Fruit fly (Drosophila melanogaster): ENCODE measurements around the gene ogre.
A peak's percentile ranks its signal among the peaks of the same experiment; 100 is the strongest.

ogre gene

dm6 chrX:7011063-7011743 lies 20.1 kb upstream of the ogre start, which contains the start of the genes cm, sloth1 and sloth2 (continued):
- peak; percentile 77 for TF ChIP-seq CG10267 (tag; optimal IDR thresholded peaks at IDR 0.05)
- peak; percentile 86 for TF ChIP-seq chm (GFP tag; IDR thresholded peaks at IDR 0.05)
- TF ChIP-seq dan (GFP tag; IDR thresholded peaks at IDR 0.05), result peak; percentile 53; the same call in 1 of the 2 replicates
- TF ChIP-seq repo (GFP tag; optimal IDR thresholded peaks at IDR 0.05), result peak; percentile 75
- TF ChIP-seq tll (GFP tag; optimal IDR thresholded peaks at IDR 0.05), result no peak
- peak; percentile 80 for TF ChIP-seq dmrt99B (tag; optimal IDR thresholded peaks at IDR 0.05)
- TF ChIP-seq Max (GFP tag; optimal IDR thresholded peaks at IDR 0.05), result peak; percentile 76
- TF ChIP-seq CG5180 (GFP tag; optimal IDR thresholded peaks at IDR 0.05), result peak; percentile 47
- TF ChIP-seq Xbp1 (GFP tag; optimal IDR thresholded peaks at IDR 0.05), result peak; percentile 93
- TF ChIP-seq CG12299 (tag; optimal IDR thresholded peaks at IDR 0.05), result peak; percentile 66
- peak; percentile 87 for TF ChIP-seq seq (GFP tag; IDR thresholded peaks at IDR 0.05)
- peak; percentile 89 for TF ChIP-seq knrl (GFP tag; IDR thresholded peaks at IDR 0.05; ENCODE audit: partially characterized antibody)
- peak; percentile 68 for TF ChIP-seq onecut (GFP tag; IDR thresholded peaks at IDR 0.05)
- peak; percentile 91 for TF ChIP-seq vvl (GFP tag; IDR thresholded peaks at IDR 0.05)
- TF ChIP-seq CG18011 (GFP tag; optimal IDR thresholded peaks at IDR 0.05), result peak; percentile 76
- peak; percentile 76 for TF ChIP-seq inv (GFP tag; IDR thresholded peaks at IDR 0.05; ENCODE audit: partially characterized antibody)
- peak; percentile 59; the same call in 1 of the 3 replicates for TF ChIP-seq so (GFP tag; IDR thresholded peaks at IDR 0.05)
- peak; percentile 83 for TF ChIP-seq CG33213 (GFP tag; optimal IDR thresholded peaks at IDR 0.05)
- TF ChIP-seq scrt (GFP tag; optimal IDR thresholded peaks at IDR 0.05), result peak; percentile 57
- TF ChIP-seq CG12155 (GFP tag; optimal IDR thresholded peaks at IDR 0.05), result peak; percentile 88
- peak; percentile 85 for TF ChIP-seq CG17359 (tag; optimal IDR thresholded peaks at IDR 0.05)
- peak; percentile 83 for TF ChIP-seq CG6689 (GFP tag; IDR thresholded peaks at IDR 0.05)
- TF ChIP-seq CG15479 (GFP tag; optimal IDR thresholded peaks at IDR 0.05), result no peak
- TF ChIP-seq B-H2 (GFP tag; optimal IDR thresholded peaks at IDR 0.05), result peak; percentile 84
- no peak; the same call in 1 of the 2 replicates for TF ChIP-seq Poxn (GFP tag; IDR thresholded peaks at IDR 0.05)
- TF ChIP-seq CG10462 (GFP tag; optimal IDR thresholded peaks at IDR 0.05), result peak; percentile 76
- TF ChIP-seq odd (GFP tag; optimal IDR thresholded peaks at IDR 0.05), result peak; percentile 65
- TF ChIP-seq kni (GFP tag; optimal IDR thresholded peaks at IDR 0.05), result peak; percentile 74
- TF ChIP-seq h (optimal IDR thresholded peaks at IDR 0.05), result no peak
- no peak for TF ChIP-seq br (optimal IDR thresholded peaks at IDR 0.05)
- TF ChIP-seq psq (GFP tag; optimal IDR thresholded peaks at IDR 0.05), result peak; percentile 37
- TF ChIP-seq insv (GFP tag; optimal IDR thresholded peaks at IDR 0.05), result peak in 1 of 2 experiments; percentile 69
- TF ChIP-seq Dp (GFP tag; optimal IDR thresholded peaks at IDR 0.05), result no peak
- peak; percentile 71 for TF ChIP-seq CG10209 (GFP tag; optimal IDR thresholded peaks at IDR 0.05)
- peak; percentile 87 for TF ChIP-seq mam (GFP tag; optimal IDR thresholded peaks at IDR 0.05)
- TF ChIP-seq Doc2 (GFP tag; IDR thresholded peaks at IDR 0.05), result peak; percentile 16; the same call in 1 of the 2 replicates
- no peak for TF ChIP-seq Tbp (GFP tag; optimal IDR thresholded peaks at IDR 0.05)
- peak; percentile 92 for TF ChIP-seq CG1603 (tag; optimal IDR thresholded peaks at IDR 0.05)
- TF ChIP-seq Sry-β (GFP tag; optimal IDR thresholded peaks at IDR 0.05), result peak; percentile 69
- peak; percentile 75 for TF ChIP-seq Fer2 (tag; optimal IDR thresholded peaks at IDR 0.05)
- peak; percentile 79 to 88 for TF ChIP-seq chif (GFP tag; optimal IDR thresholded peaks at IDR 0.05)
- TF ChIP-seq ac (GFP tag; optimal IDR thresholded peaks at IDR 0.05), result no peak
- peak; percentile 67 for TF ChIP-seq oc (tag; optimal IDR thresholded peaks at IDR 0.05)
- TF ChIP-seq crp (GFP tag; optimal IDR thresholded peaks at IDR 0.05), result peak; percentile 62 to 93
- peak; percentile 96 for TF ChIP-seq Sry-δ (GFP tag; optimal IDR thresholded peaks at IDR 0.05)
- TF ChIP-seq CG9727 (GFP tag; optimal IDR thresholded peaks at IDR 0.05), result peak; percentile 81
- peak; percentile 53 for TF ChIP-seq pzg (GFP tag; optimal IDR thresholded peaks at IDR 0.05)
- TF ChIP-seq Med (GFP tag), result peak; percentile 98
- TF ChIP-seq ATbp (GFP tag; optimal IDR thresholded peaks at IDR 0.05), result peak; percentile 59

Measured in whole organism, embryonic.